Worm (Caenorhabditis elegans): Measurements from ENCODE around the gene mboa-2.

DNA sequence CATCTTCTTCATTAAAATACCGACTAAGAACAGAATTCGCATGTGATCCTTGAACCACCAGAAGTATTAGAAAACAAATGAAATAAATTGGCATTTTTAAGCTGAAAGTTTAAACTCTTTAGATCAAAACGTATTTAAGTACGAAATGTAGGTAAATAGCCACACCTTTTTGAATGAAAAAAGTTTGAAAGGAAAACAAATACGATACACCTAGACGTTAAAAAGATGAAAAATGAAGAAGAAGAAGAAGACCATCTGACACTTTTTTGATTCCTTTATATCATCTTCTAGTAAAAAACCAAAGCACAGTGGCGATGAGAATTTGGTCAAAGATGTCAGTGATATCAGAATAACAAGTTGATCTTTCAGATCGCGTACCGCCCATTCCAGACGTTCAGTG, 26.4 kb downstream of the mboa-2 start, which contains the start of gene Y42A5A.3:
- TF ChIP-seq ama-1 (optimal IDR thresholded peaks at IDR 0.05) (no peak), unc-39 (tag; optimal IDR thresholded peaks at IDR 0.05) (no peak), tbx-2 (tag; optimal IDR thresholded peaks at IDR 0.05) (no peak), snpc-4 (tag; optimal IDR thresholded peaks at IDR 0.05) (no peak), jun-1 (tag; optimal IDR thresholded peaks at IDR 0.05) (no peak)
